Fruit fly (Drosophila melanogaster) whole organism, adult: ENCODE results near the gene IP3K1.
A peak's percentile ranks its signal among the peaks of the same experiment; 100 is the strongest.

ENCODE experiments used
- CG5204 ChIP-seq: fragments of 200-800 bp; sonication (Bioruptor generic); optimal IDR thresholded peaks from 2 replicates; lab custom pipeline; 2016; ENCODE audit warnings: missing biosample characterization, missing genetic modification characterization
- Mnt ChIP-seq: fragments of 200-800 bp; sonication (Bioruptor generic); optimal IDR thresholded peaks from 2 replicates; lab custom pipeline; 2016; ENCODE audit warnings: missing biosample characterization, mild to moderate bottlenecking, missing genetic modification characterization

- TF ChIP-seq Mnt (GFP tag; lab: Kevin White, UChicago) (no peak), CG5204 (GFP tag; lab: Kevin White, UChicago) (peak; percentile 56)
Measured at dm6 chr2L:9754817-9755216, 27.4 kb upstream of the IP3K1 start.
